Fruit fly (Drosophila melanogaster) Kc167 (cell line): ENCODE results near the gene CG9338.

ENCODE experiments used
- Myc ChIP-seq: fragments of >200 bp; optimal IDR thresholded peaks from 2 replicates; lab custom pipeline; 2017; ENCODE audit warnings: missing external identifiers
- Sin3A ChIP-seq: fragments of >200 bp; optimal IDR thresholded peaks from 2 replicates; lab custom pipeline; 2018; ENCODE audit warnings: missing external identifiers
- h ChIP-seq: fragments of >200 bp; optimal IDR thresholded peaks from 3 replicates; lab custom pipeline; 2018; ENCODE audit warnings: missing external identifiers
- insv ChIP-seq: fragments of >200 bp; optimal IDR thresholded peaks from 3 replicates; lab custom pipeline; 2018; ENCODE audit warnings: missing external identifiers
- psq ChIP-seq: fragments of >200 bp; optimal IDR thresholded peaks from 2 replicates; lab custom pipeline; 2017; ENCODE audit warnings: missing external identifiers
- ttk ChIP-seq: sonication (Bioruptor generic); optimal IDR thresholded peaks from 2 replicates; lab custom pipeline; 2017; ENCODE audit warnings: missing external identifiers

CG9338 gene

dm6 chr2L:20880476-20880875 lies 15.5 kb downstream of the CG9338 start:
- TF ChIP-seq psq (lab: Kevin White, UChicago) = no peak
- TF ChIP-seq ttk (lab: Kevin White, UChicago) = no peak
- TF ChIP-seq insv (lab: Kevin White, UChicago) = no peak
- no peak for TF ChIP-seq Sin3A (lab: Kevin White, UChicago)
- no peak for TF ChIP-seq h
- TF ChIP-seq Myc (lab: Kevin White, UChicago) = no peak

dm6 chr2L:20881353-20882079 lies 16.5 kb downstream of the CG9338 start:
- TF ChIP-seq psq (lab: Kevin White, UChicago) (no peak), Myc (lab: Kevin White, UChicago) (no peak), ttk (lab: Kevin White, UChicago) (no peak), insv (lab: Kevin White, UChicago) (no peak), h (no peak), Sin3A (lab: Kevin White, UChicago) (no peak)

dm6 chr2L:20883097-20883496 lies 18.1 kb downstream of the CG9338 start:
- TF ChIP-seq Myc (lab: Kevin White, UChicago) (no peak), ttk (lab: Kevin White, UChicago) (no peak), Sin3A (lab: Kevin White, UChicago) (no peak), psq (lab: Kevin White, UChicago) (no peak)

dm6 chr2L:20883624-20884220 lies 18.7 kb downstream of the CG9338 start:
- TF ChIP-seq psq (lab: Kevin White, UChicago) (no peak), ttk (lab: Kevin White, UChicago) (no peak), Sin3A (lab: Kevin White, UChicago) (no peak), h (no peak), Myc (lab: Kevin White, UChicago) (no peak), insv (lab: Kevin White, UChicago) (no peak)

dm6 chr2L:20885889-20886507 lies 21.0 kb downstream of the CG9338 start:
- TF ChIP-seq insv (lab: Kevin White, UChicago) = no peak
- no peak for TF ChIP-seq Sin3A (lab: Kevin White, UChicago)
- TF ChIP-seq ttk (lab: Kevin White, UChicago) = no peak
- no peak for TF ChIP-seq Myc (lab: Kevin White, UChicago)
- TF ChIP-seq psq (lab: Kevin White, UChicago) = no peak
- no peak for TF ChIP-seq h

dm6 chr2L:20887273-20887672 lies 22.3 kb downstream of the CG9338 start:
- TF ChIP-seq Myc (lab: Kevin White, UChicago) (no peak), h (no peak), ttk (lab: Kevin White, UChicago) (no peak), psq (lab: Kevin White, UChicago) (no peak), Sin3A (lab: Kevin White, UChicago) (no peak), insv (lab: Kevin White, UChicago) (no peak)

dm6 chr2L:20889857-20890606 lies 25.0 kb downstream of the CG9338 start:
- TF ChIP-seq psq (lab: Kevin White, UChicago) (no peak), h (no peak), Myc (lab: Kevin White, UChicago) (no peak), ttk (lab: Kevin White, UChicago) (no peak), Sin3A (lab: Kevin White, UChicago) (no peak), insv (lab: Kevin White, UChicago) (no peak)

- no peak for TF ChIP-seq ttk (lab: Kevin White, UChicago)
- no peak for TF ChIP-seq Sin3A (lab: Kevin White, UChicago)
- TF ChIP-seq insv (lab: Kevin White, UChicago) = no peak
- TF ChIP-seq Myc (lab: Kevin White, UChicago) = no peak
- TF ChIP-seq h = no peak
These were observed 26.2 kb downstream of the CG9338 start for dm6 chr2L:20891188-20891587.

dm6 chr2L:20896681-20897341 lies 31.8 kb downstream of the CG9338 start:
- TF ChIP-seq Myc (lab: Kevin White, UChicago) = no peak

dm6 chr2L:20898478-20899075 lies 33.6 kb downstream of the CG9338 start:
- no peak for TF ChIP-seq h
- no peak for TF ChIP-seq Sin3A (lab: Kevin White, UChicago)
- TF ChIP-seq ttk (lab: Kevin White, UChicago) = no peak
- no peak for TF ChIP-seq insv (lab: Kevin White, UChicago)
- no peak for TF ChIP-seq psq (lab: Kevin White, UChicago)
- no peak for TF ChIP-seq Myc (lab: Kevin White, UChicago)

- TF ChIP-seq Myc (lab: Kevin White, UChicago) (no peak), insv (lab: Kevin White, UChicago) (no peak), h (no peak), psq (lab: Kevin White, UChicago) (no peak), Sin3A (lab: Kevin White, UChicago) (no peak), ttk (lab: Kevin White, UChicago) (no peak)
These were observed 39.3 kb downstream of the CG9338 start for dm6 chr2L:20904327-20904726.
